Worm (Caenorhabditis elegans): ENCODE data around the gene ZK550.2.

The ZK550.2 gene

DNA sequence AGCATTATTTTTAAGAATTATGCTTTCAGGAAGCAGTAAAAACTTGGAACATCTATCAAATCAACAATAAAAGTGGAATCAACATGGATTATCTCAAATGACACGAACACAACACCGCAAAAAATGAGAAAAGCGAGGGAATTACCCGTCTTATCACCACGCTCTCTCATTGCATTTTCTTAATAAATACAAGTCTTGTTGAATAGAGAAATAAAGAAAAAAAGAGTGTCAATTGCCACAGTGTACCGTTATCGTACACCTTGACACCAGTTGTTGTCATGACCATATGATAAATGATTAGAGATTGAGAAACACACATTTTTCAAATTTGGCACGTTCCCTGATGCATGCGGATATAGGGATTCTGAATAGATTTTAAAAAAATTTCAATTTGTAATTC is 18.3 kb downstream of the ZK550.2 start (continued):
- TF ChIP-seq ceh-62 (tag; optimal IDR thresholded peaks at IDR 0.05) (no peak), mdt-29 (GFP tag; IDR thresholded peaks at IDR 0.05) (no peak), unc-130 (GFP tag; optimal IDR thresholded peaks at IDR 0.05) (no peak), hlh-11 (tag; optimal IDR thresholded peaks at IDR 0.05) (peak; percentile 92), mes-2 (tag; optimal IDR thresholded peaks at IDR 0.05; ENCODE audit: poor library complexity, severe bottlenecking) (peak; percentile 24), lir-3 (tag; optimal IDR thresholded peaks at IDR 0.05) (no peak), Y105C5A.15 (GFP tag; IDR thresholded peaks at IDR 0.05) (no peak), zip-2 (tag; optimal IDR thresholded peaks at IDR 0.05) (no peak), lsy-2 (tag; optimal IDR thresholded peaks at IDR 0.05) (peak in 1 of 2 experiments; percentile 34), F26F4.8 (GFP tag; conservative IDR thresholded peaks at IDR 0.05) (no peak), nhr-11 (tag; optimal IDR thresholded peaks at IDR 0.05) (no peak), mxl-3 (GFP tag; optimal IDR thresholded peaks at IDR 0.05) (peak; percentile 94), lin-13 (GFP tag; optimal IDR thresholded peaks at IDR 0.05) (peak; percentile 0), nhr-48 (tag; optimal IDR thresholded peaks at IDR 0.05) (peak; percentile 75), mep-1 (tag; optimal IDR thresholded peaks at IDR 0.05) (peak; percentile 45), zfp-2 (tag; optimal IDR thresholded peaks at IDR 0.05) (no peak), R02D3.7 (tag; optimal IDR thresholded peaks at IDR 0.05) (no peak), nhr-10 (tag; optimal IDR thresholded peaks at IDR 0.05) (no peak), Y5F2A.4 (GFP tag; optimal IDR thresholded peaks at IDR 0.05) (no peak), spr-3 (GFP tag; optimal IDR thresholded peaks at IDR 0.05) (no peak), ama-1 (optimal IDR thresholded peaks at IDR 0.05) (peak; percentile 84), nhr-102 (tag; optimal IDR thresholded peaks at IDR 0.05) (peak; percentile 27), lin-38 (GFP tag; IDR thresholded peaks at IDR 0.05) (no peak), hif-1 (tag; optimal IDR thresholded peaks at IDR 0.05) (peak; percentile 7 to 96), lin-39 (tag; optimal IDR thresholded peaks at IDR 0.05) (no peak), mxl-2 (GFP tag; conservative IDR thresholded peaks at IDR 0.05) (no peak), nhr-76 (tag; optimal IDR thresholded peaks at IDR 0.05) (no peak), hmg-1.1 (GFP tag; IDR thresholded peaks at IDR 0.05) (no peak), pqm-1 (tag; optimal IDR thresholded peaks at IDR 0.05) (peak; percentile 95), dpl-1 (GFP tag; optimal IDR thresholded peaks at IDR 0.05) (no peak), mdl-1 (tag; optimal IDR thresholded peaks at IDR 0.05) (peak; percentile 20 to 79), lin-29 (GFP tag; IDR thresholded peaks at IDR 0.05) (no peak), egl-27 (tag; optimal IDR thresholded peaks at IDR 0.05) (no peak), daf-16 (GFP tag; optimal IDR thresholded peaks at IDR 0.05) (peak in 1 of 2 experiments; percentile 54), daf-16 (tag; optimal IDR thresholded peaks at IDR 0.05) (peak; percentile 96)

DNA sequence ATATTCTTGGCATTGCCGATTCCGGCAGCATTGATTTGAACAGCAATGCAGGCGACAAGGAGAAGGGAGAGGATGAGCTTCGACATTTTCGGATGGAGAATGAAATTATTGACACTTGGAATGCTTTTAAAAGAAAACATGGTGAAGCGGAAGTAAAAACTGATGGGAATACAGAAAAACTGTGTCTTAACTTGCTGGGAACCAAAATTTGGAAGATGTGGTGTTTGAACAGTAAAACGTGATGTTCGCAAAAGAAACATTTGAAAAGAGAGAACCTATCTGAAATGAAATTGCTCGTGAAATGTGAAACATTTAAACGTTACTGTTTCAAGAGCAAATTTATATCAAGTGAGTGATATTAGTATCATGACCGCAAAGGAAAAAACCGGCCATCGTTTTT is 19.3 kb downstream of the ZK550.2 start, which contains the start of gene F26D10.13:
TSS of gene F26D10.13 (minus strand) at position 101 of the 400 bp plus-strand sequence.
- TF ChIP-seq lin-39 (tag; optimal IDR thresholded peaks at IDR 0.05) (no peak), F37D6.2 (tag; optimal IDR thresholded peaks at IDR 0.05) (no peak), R02D3.7 (tag; optimal IDR thresholded peaks at IDR 0.05) (no peak), T26A8.4 (GFP tag; IDR thresholded peaks at IDR 0.05) (no peak), mep-1 (tag; optimal IDR thresholded peaks at IDR 0.05) (no peak), zfp-3 (GFP tag; conservative IDR thresholded peaks at IDR 0.05) (no peak), ctbp-1 (GFP tag; IDR thresholded peaks at IDR 0.05) (no peak), nhr-237 (tag; optimal IDR thresholded peaks at IDR 0.05) (no peak), snpc-4 (tag; optimal IDR thresholded peaks at IDR 0.05) (no peak), gei-8 (GFP tag; optimal IDR thresholded peaks at IDR 0.05) (no peak), nhr-102 (tag; optimal IDR thresholded peaks at IDR 0.05) (no peak), duxl-1 (tag; optimal IDR thresholded peaks at IDR 0.05; ENCODE audit: poor library complexity) (no peak), Y48G9A.11 (GFP tag; IDR thresholded peaks at IDR 0.05) (no peak), ZK337.2 (GFP tag; IDR thresholded peaks at IDR 0.05) (no peak), F10B5.3 (tag; optimal IDR thresholded peaks at IDR 0.05) (no peak), aha-1 (tag) (no peak), lsy-2 (tag; optimal IDR thresholded peaks at IDR 0.05) (no peak)
